Worm (Caenorhabditis elegans) whole organism, L3 larva: ENCODE data around the gene K01A6.8.

ENCODE experiments used
- fkh-10 ChIP-seq: sonication (generic microtip); optimal IDR thresholded peaks from 2 replicates; lab custom pipeline; 2017; ENCODE audit warnings: missing biosample characterization, missing genetic modification reagents, missing genetic modification characterization
- jun-1 ChIP-seq: fragments of 150-350 bp; optimal IDR thresholded peaks from 2 replicates; lab custom pipeline; 2014; ENCODE audit warnings: missing biosample characterization, missing genetic modification reagents, missing genetic modification characterization
- lsy-12 ChIP-seq: sonication (generic microtip); optimal IDR thresholded peaks from 2 replicates; lab custom pipeline; 2016; ENCODE audit warnings: mild to moderate bottlenecking, missing genetic modification characterization, missing compliant biosample characterization
- nhr-237 ChIP-seq: fragments of 150-350 bp; optimal IDR thresholded peaks from 2 replicates; lab custom pipeline; 2014; ENCODE audit warnings: missing biosample characterization, missing genetic modification characterization
- nhr-25 ChIP-seq: sonication (generic microtip); optimal IDR thresholded peaks from 2 replicates; lab custom pipeline; 2017; ENCODE audit warnings: missing biosample characterization, missing genetic modification characterization
- nhr-28 ChIP-seq: fragments of 150-350 bp; optimal IDR thresholded peaks from 2 replicates; lab custom pipeline; 2014; ENCODE audit warnings: missing biosample characterization, missing genetic modification characterization
- nhr-77 ChIP-seq: fragments of 150-350 bp; optimal IDR thresholded peaks from 2 replicates; lab custom pipeline; 2014; ENCODE audit warnings: missing biosample characterization, missing genetic modification characterization
- pqm-1 ChIP-seq: fragments of 150-350 bp; optimal IDR thresholded peaks from 2 replicates; lab custom pipeline; 2017; ENCODE audit warnings: missing biosample characterization, missing genetic modification characterization, inconsistent platforms
- snpc-4 ChIP-seq: fragments of 150-350 bp; optimal IDR thresholded peaks from 2 replicates; lab custom pipeline; 2014; ENCODE audit warnings: missing biosample characterization, missing genetic modification characterization
- tbx-2 ChIP-seq: sonication (generic microtip); optimal IDR thresholded peaks from 2 replicates; lab custom pipeline; 2016; ENCODE audit warnings: mild to moderate bottlenecking, missing genetic modification characterization, missing compliant biosample characterization

- TF ChIP-seq tbx-2 (tag; lab: Kevin White, UChicago) (no peak), jun-1 (tag; lab: Kevin White, UChicago) (no peak), pqm-1 (no peak), nhr-28 (tag; lab: Kevin White, UChicago) (no peak), nhr-237 (tag; lab: Kevin White, UChicago) (no peak), nhr-77 (tag; lab: Kevin White, UChicago) (no peak), lsy-12 (no peak), nhr-25 (tag; lab: Kevin White, UChicago) (no peak), fkh-10 (no peak), snpc-4 (no peak)
These were observed 986 bp upstream of the K01A6.8 start, which contains the start of gene K01A6.7 for ce11 chrIV:11738092-11738617.
